Fruit fly (Drosophila melanogaster) whole organism, pupa: ENCODE results near the gene CG7601.

ENCODE experiments used
- CG12605 ChIP-seq: fragments of 200-800 bp; sonication (Bioruptor generic); IDR thresholded peaks from 2 replicates; pipeline ENCODE4 v1.3.6; 2022; ENCODE audit warnings: missing biosample characterization, missing genetic modification characterization
- CG14655 ChIP-seq: fragments of 200-800 bp; sonication (Bioruptor generic); optimal IDR thresholded peaks from 3 replicates; lab custom pipeline; 2017; ENCODE audit warnings: mild to moderate bottlenecking, missing biosample characterization, missing genetic modification reagents, missing genetic modification characterization
- CG15710 ChIP-seq: fragments of 200-800 bp; sonication (Bioruptor generic); optimal IDR thresholded peaks from 2 replicates; lab custom pipeline; 2018; ENCODE audit warnings: missing biosample characterization, mild to moderate bottlenecking, missing genetic modification characterization, moderate library complexity
- CG17806 ChIP-seq: fragments of 200-800 bp; sonication (Bioruptor generic); optimal IDR thresholded peaks from 2 replicates; lab custom pipeline; 2018; ENCODE audit warnings: missing biosample characterization, mild to moderate bottlenecking, missing genetic modification characterization, moderate library complexity
- CG4496 ChIP-seq: fragments of 200-800 bp; sonication (Bioruptor generic); IDR thresholded peaks from 3 replicates; pipeline ENCODE4 v1.3.6; 2022; ENCODE audit warnings: missing biosample characterization, missing genetic modification characterization

dm6 chr3R:29781874-29782273 is 45.3 kb upstream of the CG7601 start:
- no peak for TF ChIP-seq CG12605 (GFP tag; lab: Robert Waterston, UW)
- no peak for TF ChIP-seq CG15710
- TF ChIP-seq CG14655: no peak
- TF ChIP-seq CG4496 (GFP tag; lab: Robert Waterston, UW): no peak
- TF ChIP-seq CG17806: no peak
